Fruit fly (Drosophila melanogaster): ENCODE results near the gene Lip4.

Lip4 gene

DNA sequence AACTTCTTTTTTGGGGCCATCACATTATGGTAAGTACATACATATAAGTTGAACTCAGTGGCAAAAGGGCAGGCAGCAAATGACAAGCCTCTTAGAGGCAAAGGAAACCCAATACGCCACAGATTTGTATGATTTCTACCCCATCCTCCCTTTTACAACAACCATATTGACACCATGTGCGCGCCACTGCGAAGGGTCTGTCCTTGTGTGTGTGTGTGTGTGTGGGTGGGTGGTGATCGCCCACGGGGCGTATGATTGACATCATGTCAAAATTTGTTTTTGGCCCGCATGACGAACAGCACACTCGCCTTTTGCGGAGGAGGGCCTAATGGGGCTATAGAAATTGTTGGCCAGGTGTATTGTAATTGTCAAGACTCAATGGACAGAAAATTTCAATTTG lies 27.8 kb upstream of the Lip4 start:
- no peak for TF ChIP-seq ey (GFP tag; optimal IDR thresholded peaks at IDR 0.05)
- TF ChIP-seq Dif (GFP tag; optimal IDR thresholded peaks at IDR 0.05; ENCODE audit: partially characterized antibody): no peak
- TF ChIP-seq Sp1 (GFP tag; optimal IDR thresholded peaks at IDR 0.05): no peak
- TF ChIP-seq dsf (GFP tag; optimal IDR thresholded peaks at IDR 0.05; ENCODE audit: borderline replicate concordance): no peak
- TF ChIP-seq fru (GFP tag; optimal IDR thresholded peaks at IDR 0.05): no peak
- no peak for TF ChIP-seq CG9705 (GFP tag; optimal IDR thresholded peaks at IDR 0.05)
- TF ChIP-seq CG32264 (GFP tag; optimal IDR thresholded peaks at IDR 0.05): no peak
- no peak for TF ChIP-seq OdsH (GFP tag; optimal IDR thresholded peaks at IDR 0.05)
- TF ChIP-seq HLH106 (tag; optimal IDR thresholded peaks at IDR 0.05): no peak
- no peak for TF ChIP-seq rgr (GFP tag; optimal IDR thresholded peaks at IDR 0.05)
- no peak for TF ChIP-seq jim (GFP tag; optimal IDR thresholded peaks at IDR 0.05)
- TF ChIP-seq Rel (GFP tag; optimal IDR thresholded peaks at IDR 0.05): no peak
- TF ChIP-seq Rel (tag; optimal IDR thresholded peaks at IDR 0.05): no peak
- TF ChIP-seq Hr83 (GFP tag; optimal IDR thresholded peaks at IDR 0.05; ENCODE audit: poor library complexity, severe bottlenecking): no peak
- no peak for TF ChIP-seq Hr78 (GFP tag; optimal IDR thresholded peaks at IDR 0.05)
- no peak for TF ChIP-seq psq (GFP tag; optimal IDR thresholded peaks at IDR 0.05)

- TF ChIP-seq Rel (GFP tag; optimal IDR thresholded peaks at IDR 0.05) (peak; percentile 6), Rel (tag; optimal IDR thresholded peaks at IDR 0.05) (peak; percentile 78), Hr78 (GFP tag; optimal IDR thresholded peaks at IDR 0.05) (no peak)
Measured at dm6 chr2L:10500309-10500974, 26.9 kb upstream of the Lip4 start.

dm6 chr2L:10502244-10502643 lies 25.1 kb upstream of the Lip4 start:
- TF ChIP-seq dsf (GFP tag; optimal IDR thresholded peaks at IDR 0.05; ENCODE audit: borderline replicate concordance): no peak
- TF ChIP-seq Abd-B (GFP tag; optimal IDR thresholded peaks at IDR 0.05): no peak
- no peak for TF ChIP-seq tai (GFP tag; optimal IDR thresholded peaks at IDR 0.05)
- TF ChIP-seq Myc (optimal IDR thresholded peaks at IDR 0.05): no peak
- no peak for TF ChIP-seq rgr (GFP tag; optimal IDR thresholded peaks at IDR 0.05)
- TF ChIP-seq CG32264 (GFP tag; optimal IDR thresholded peaks at IDR 0.05): no peak
- no peak for TF ChIP-seq N (GFP tag; optimal IDR thresholded peaks at IDR 0.05)
- TF ChIP-seq Hnf4 (GFP tag; optimal IDR thresholded peaks at IDR 0.05): no peak
- TF ChIP-seq CG9705 (GFP tag; optimal IDR thresholded peaks at IDR 0.05): no peak
- TF ChIP-seq fru (GFP tag; optimal IDR thresholded peaks at IDR 0.05): no peak
- no peak for TF ChIP-seq Hr83 (GFP tag; optimal IDR thresholded peaks at IDR 0.05; ENCODE audit: poor library complexity, severe bottlenecking)
- TF ChIP-seq GATAd (GFP tag; optimal IDR thresholded peaks at IDR 0.05): no peak

dm6 chr2L:10502862-10503261 lies 24.5 kb upstream of the Lip4 start:
- TF ChIP-seq sv (GFP tag; optimal IDR thresholded peaks at IDR 0.05) (no peak), rgr (GFP tag; optimal IDR thresholded peaks at IDR 0.05) (no peak), pan (optimal IDR thresholded peaks at IDR 0.05) (no peak), Mio (GFP tag; optimal IDR thresholded peaks at IDR 0.05) (no peak), Rel (GFP tag; optimal IDR thresholded peaks at IDR 0.05) (no peak), Rel (tag; optimal IDR thresholded peaks at IDR 0.05) (peak; percentile 78)

- no peak for TF ChIP-seq CG32264 (GFP tag; optimal IDR thresholded peaks at IDR 0.05)
- TF ChIP-seq Hr83 (GFP tag; optimal IDR thresholded peaks at IDR 0.05; ENCODE audit: poor library complexity, severe bottlenecking): no peak
- TF ChIP-seq N (GFP tag; optimal IDR thresholded peaks at IDR 0.05): no peak
- no peak for TF ChIP-seq jim (GFP tag; optimal IDR thresholded peaks at IDR 0.05)
- TF ChIP-seq rgr (GFP tag; optimal IDR thresholded peaks at IDR 0.05): no peak
- TF ChIP-seq Rel (GFP tag; optimal IDR thresholded peaks at IDR 0.05): no peak
- TF ChIP-seq Rel (tag; optimal IDR thresholded peaks at IDR 0.05): no peak
- no peak for TF ChIP-seq h (GFP tag; optimal IDR thresholded peaks at IDR 0.05)
- no peak for TF ChIP-seq GATAd (GFP tag; optimal IDR thresholded peaks at IDR 0.05)
- TF ChIP-seq Dfd (GFP tag; optimal IDR thresholded peaks at IDR 0.05): no peak
- TF ChIP-seq Hr78 (GFP tag; optimal IDR thresholded peaks at IDR 0.05): no peak
- no peak for TF ChIP-seq Dif (GFP tag; optimal IDR thresholded peaks at IDR 0.05; ENCODE audit: partially characterized antibody)
- no peak for TF ChIP-seq Mio (GFP tag; optimal IDR thresholded peaks at IDR 0.05)
- TF ChIP-seq sage (GFP tag; optimal IDR thresholded peaks at IDR 0.05): no peak
- no peak for TF ChIP-seq Hnf4 (GFP tag; optimal IDR thresholded peaks at IDR 0.05)
- TF ChIP-seq dsf (GFP tag; optimal IDR thresholded peaks at IDR 0.05; ENCODE audit: borderline replicate concordance): no peak
- TF ChIP-seq CG9705 (GFP tag; optimal IDR thresholded peaks at IDR 0.05): no peak
Measured at dm6 chr2L:10503356-10503977, 23.9 kb upstream of the Lip4 start.

Data from whole organism, wandering third instar larva.